Worm (Caenorhabditis elegans): ENCODE data around the gene agr-1.

The agr-1 gene

ce11 chrII:6821832-6822231 lies 46.9 kb upstream of the agr-1 start:
- TF ChIP-seq nhr-12 (tag; optimal IDR thresholded peaks at IDR 0.05) (no peak), zag-1 (tag; optimal IDR thresholded peaks at IDR 0.05) (no peak), elt-1 (tag; optimal IDR thresholded peaks at IDR 0.05) (no peak), daf-12 (tag; optimal IDR thresholded peaks at IDR 0.05) (no peak), nfya-1 (tag; optimal IDR thresholded peaks at IDR 0.05; ENCODE audit: insufficient read depth) (no peak), ceh-9 (tag; optimal IDR thresholded peaks at IDR 0.05) (no peak), nhr-23 (tag; optimal IDR thresholded peaks at IDR 0.05) (no peak), pha-4 (tag; optimal IDR thresholded peaks at IDR 0.05) (peak; percentile 44), skn-1 (tag; optimal IDR thresholded peaks at IDR 0.05) (no peak), mml-1 (tag; optimal IDR thresholded peaks at IDR 0.05) (no peak), nhr-76 (tag; optimal IDR thresholded peaks at IDR 0.05) (no peak), R02D3.7 (tag; optimal IDR thresholded peaks at IDR 0.05) (no peak), nhr-67 (tag; optimal IDR thresholded peaks at IDR 0.05) (no peak), pqm-1 (tag; optimal IDR thresholded peaks at IDR 0.05) (peak; percentile 95), mdl-1 (tag; optimal IDR thresholded peaks at IDR 0.05) (no peak), nhr-237 (tag; optimal IDR thresholded peaks at IDR 0.05) (no peak), ZK546.5 (tag; optimal IDR thresholded peaks at IDR 0.05) (no peak), elt-2 (tag; optimal IDR thresholded peaks at IDR 0.05) (peak; percentile 88), egl-27 (tag; optimal IDR thresholded peaks at IDR 0.05) (no peak), unc-39 (tag; optimal IDR thresholded peaks at IDR 0.05) (no peak), lin-39 (tag; optimal IDR thresholded peaks at IDR 0.05) (no peak), hmg-11 (tag; optimal IDR thresholded peaks at IDR 0.05) (no peak), egl-5 (tag; optimal IDR thresholded peaks at IDR 0.05) (no peak), nhr-77 (tag; optimal IDR thresholded peaks at IDR 0.05) (no peak), tbx-2 (tag; optimal IDR thresholded peaks at IDR 0.05) (no peak), elt-3 (tag; optimal IDR thresholded peaks at IDR 0.05) (peak in 1 of 3 experiments; percentile 51), jun-1 (tag; optimal IDR thresholded peaks at IDR 0.05) (peak; percentile 32)

- TF ChIP-seq jun-1 (tag; optimal IDR thresholded peaks at IDR 0.05) (no peak), nhr-23 (tag; optimal IDR thresholded peaks at IDR 0.05) (peak; percentile 61), elt-1 (tag; optimal IDR thresholded peaks at IDR 0.05) (peak; percentile 93), elt-3 (tag; optimal IDR thresholded peaks at IDR 0.05) (peak in 1 of 3 experiments; percentile 40), ceh-16 (tag; optimal IDR thresholded peaks at IDR 0.05) (peak; percentile 12), unc-62 (GFP tag; optimal IDR thresholded peaks at IDR 0.05) (peak; percentile 87), egl-27 (tag; optimal IDR thresholded peaks at IDR 0.05) (no peak), eor-1 (tag; optimal IDR thresholded peaks at IDR 0.05) (no peak), nhr-25 (tag; optimal IDR thresholded peaks at IDR 0.05) (peak; percentile 91)
Observed at ce11 chrII:6821118-6821517, 46.1 kb upstream of the agr-1 start.

DNA sequence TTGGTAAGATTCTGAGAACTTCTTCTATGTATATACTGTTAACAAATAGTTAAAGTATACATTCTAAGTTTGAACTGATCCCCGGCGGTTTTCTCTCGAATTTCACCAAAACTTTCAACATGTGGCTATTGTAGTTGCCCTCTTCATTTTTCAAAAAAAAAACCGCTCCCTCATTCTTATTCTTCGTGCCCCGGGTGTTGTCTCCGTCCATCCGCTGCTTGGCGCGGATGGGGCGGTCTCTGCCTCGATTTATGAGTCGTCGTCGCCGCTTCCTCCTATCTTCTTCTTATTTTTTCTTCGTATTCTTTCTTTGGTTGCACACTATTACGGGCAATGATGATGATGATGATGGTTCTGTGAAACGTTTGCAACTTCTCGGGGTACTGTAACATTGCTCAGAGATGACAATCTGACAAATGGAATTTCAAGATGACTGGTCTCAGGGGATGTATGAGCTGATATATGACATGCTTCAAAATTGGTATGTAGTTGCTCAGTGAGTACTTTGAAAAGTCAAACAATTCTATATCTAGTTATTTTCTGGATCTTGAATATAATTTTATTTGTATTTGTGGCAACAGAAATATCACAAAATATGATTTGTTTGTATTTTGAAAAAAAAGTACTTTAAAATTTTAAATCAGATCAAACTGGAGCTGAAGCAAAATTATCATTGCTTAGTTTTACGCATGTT lies 45.4 kb upstream of the agr-1 start:
- TF ChIP-seq daf-12 (tag; optimal IDR thresholded peaks at IDR 0.05) (no peak), ceh-28 (tag; optimal IDR thresholded peaks at IDR 0.05) (no peak), mml-1 (tag; optimal IDR thresholded peaks at IDR 0.05) (no peak), nhr-12 (tag; optimal IDR thresholded peaks at IDR 0.05) (no peak), hmg-11 (tag; optimal IDR thresholded peaks at IDR 0.05) (no peak), sea-2 (GFP tag; optimal IDR thresholded peaks at IDR 0.05) (no peak), nfya-1 (tag; optimal IDR thresholded peaks at IDR 0.05; ENCODE audit: insufficient read depth) (peak; percentile 18), nhr-67 (tag; optimal IDR thresholded peaks at IDR 0.05) (no peak), lin-39 (tag; optimal IDR thresholded peaks at IDR 0.05) (peak; percentile 35), nhr-76 (tag; optimal IDR thresholded peaks at IDR 0.05) (no peak), unc-39 (tag; optimal IDR thresholded peaks at IDR 0.05) (no peak), ceh-16 (tag; optimal IDR thresholded peaks at IDR 0.05) (no peak), ceh-82 (tag; optimal IDR thresholded peaks at IDR 0.05) (no peak), nhr-23 (tag; optimal IDR thresholded peaks at IDR 0.05) (no peak), nhr-237 (tag; optimal IDR thresholded peaks at IDR 0.05) (no peak)

ce11 chrII:6816324-6816723 lies 41.3 kb upstream of the agr-1 start:
- TF ChIP-seq elt-3 (tag; optimal IDR thresholded peaks at IDR 0.05) (no peak), nhr-12 (tag; optimal IDR thresholded peaks at IDR 0.05) (no peak), nhr-23 (tag; optimal IDR thresholded peaks at IDR 0.05) (no peak), nhr-237 (tag; optimal IDR thresholded peaks at IDR 0.05) (no peak), nhr-11 (tag; optimal IDR thresholded peaks at IDR 0.05) (no peak), tbx-2 (tag; optimal IDR thresholded peaks at IDR 0.05) (no peak), elt-1 (tag; optimal IDR thresholded peaks at IDR 0.05) (no peak), mml-1 (tag; optimal IDR thresholded peaks at IDR 0.05) (no peak), nhr-28 (tag; optimal IDR thresholded peaks at IDR 0.05) (no peak), egl-27 (tag; optimal IDR thresholded peaks at IDR 0.05) (no peak), elt-2 (tag; optimal IDR thresholded peaks at IDR 0.05) (no peak)

All from whole organism, L3 larva.